Worm (Caenorhabditis elegans): ENCODE data around the gene C56C10.9.

DNA sequence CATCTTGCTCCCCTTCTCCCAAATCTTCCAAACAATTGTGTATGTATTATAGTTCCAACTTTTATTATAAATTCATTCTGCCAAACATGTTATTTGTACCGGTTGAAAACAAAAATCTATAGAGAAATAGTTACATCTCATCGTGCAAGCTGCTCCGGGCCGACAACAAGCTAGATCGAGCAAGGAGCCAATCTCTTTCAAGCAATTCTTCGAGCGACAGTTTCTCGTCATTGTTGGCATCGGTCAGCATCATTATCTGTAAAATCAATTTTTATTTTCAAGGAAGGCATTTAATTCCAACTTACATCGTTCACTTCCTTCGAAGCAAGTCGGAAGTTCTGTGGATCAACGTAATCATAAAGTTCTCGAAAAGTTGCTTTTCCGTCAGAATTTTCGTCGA is 1.2 kb downstream of the C56C10.9 start:
- TF ChIP-seq skn-1 (tag; optimal IDR thresholded peaks at IDR 0.05), result no peak
- no peak for TF ChIP-seq hmg-11 (tag; optimal IDR thresholded peaks at IDR 0.05)
- TF ChIP-seq daf-12 (tag; optimal IDR thresholded peaks at IDR 0.05), result no peak
- no peak for TF ChIP-seq elt-3 (tag; optimal IDR thresholded peaks at IDR 0.05)
- TF ChIP-seq unc-62 (GFP tag; optimal IDR thresholded peaks at IDR 0.05), result no peak
- TF ChIP-seq tbx-2 (tag; optimal IDR thresholded peaks at IDR 0.05), result no peak
- no peak for TF ChIP-seq ztf-4 (tag; optimal IDR thresholded peaks at IDR 0.05)
- no peak for TF ChIP-seq mdl-1 (tag; optimal IDR thresholded peaks at IDR 0.05)
- no peak for TF ChIP-seq lin-39 (tag; optimal IDR thresholded peaks at IDR 0.05)
